Worm (Caenorhabditis elegans) whole organism, late embryonic: ENCODE results near the gene mbk-2.

Experiments used
- ama-1 ChIP-seq: fragments of 150-350 bp; optimal IDR thresholded peaks from 2 replicates; lab custom pipeline; 2014
- dmd-4 ChIP-seq: sonication (generic microtip); optimal IDR thresholded peaks from 2 replicates; lab custom pipeline; 2016; ENCODE audit warnings: borderline replicate concordance, missing genetic modification characterization, missing compliant biosample characterization
- fax-1 ChIP-seq: sonication (generic microtip); optimal IDR thresholded peaks from 2 replicates; lab custom pipeline; 2016; ENCODE audit warnings: missing genotype, missing genetic modification characterization, missing compliant biosample characterization
- nhr-11 ChIP-seq: fragments of 150-350 bp; optimal IDR thresholded peaks from 2 replicates; lab custom pipeline; 2014; ENCODE audit warnings: missing biosample characterization, missing genetic modification characterization
- sox-4 ChIP-seq: sonication (generic microtip); optimal IDR thresholded peaks from 2 replicates; lab custom pipeline; 2017; ENCODE audit warnings: mild to moderate bottlenecking, missing genetic modification characterization, inconsistent platforms, missing compliant biosample characterization
- unc-3 ChIP-seq, 2 experiments: fragments of 200-800 bp in 1 of 2; sonication (Bioruptor generic) in 1 of 2; sonication (generic microtip) in 1 of 2; conservative IDR thresholded peaks in 1 of 2; optimal IDR thresholded peaks in 1 of 2; 2 replicates each; pipeline versions ENCODE4 v1.3.6 to Lab custom; 2016 to 2022; ENCODE audit warnings: missing compliant biosample characterization in 2 of 2, missing genetic modification characterization in 2 of 2, missing genetic modification reagents in 1 of 2
- unc-55 ChIP-seq: sonication (generic microtip); optimal IDR thresholded peaks from 2 replicates; lab custom pipeline; 2017; ENCODE audit warnings: missing biosample characterization, missing genetic modification reagents, missing genetic modification characterization

- TF ChIP-seq fax-1 (tag; lab: Kevin White, UChicago) (no peak), sox-4 (tag; lab: Kevin White, UChicago) (no peak), dmd-4 (tag; lab: Kevin White, UChicago) (no peak), ama-1 (lab: Kevin White, UChicago) (no peak), unc-3 (GFP tag; conservative IDR thresholded peaks at IDR 0.05; lab: Robert Waterston, UW) (no peak), unc-3 (tag; optimal IDR thresholded peaks at IDR 0.05; lab: Kevin White, UChicago) (no peak), nhr-11 (tag; lab: Kevin White, UChicago) (no peak), unc-55 (GFP tag; lab: Kevin White, UChicago) (no peak)
These were observed 69.4 kb downstream of the mbk-2 start for ce11 chrIV:13078342-13078741.
